Fruit fly (Drosophila melanogaster) whole organism, embryonic: ENCODE results near the gene Myo31DF.
A peak's percentile ranks its signal among the peaks of the same experiment; 100 is the strongest.

ENCODE experiments used
- ATbp ChIP-seq: fragments of 200-800 bp; sonication (Bioruptor generic); optimal IDR thresholded peaks from 2 replicates; lab custom pipeline; 2017; ENCODE audit warnings: missing biosample characterization, mild to moderate bottlenecking, missing genetic modification characterization, missing genetic modification reagents
- Blimp-1 ChIP-seq: fragments of 200-800 bp; sonication (Bioruptor generic); optimal IDR thresholded peaks from 3 replicates; lab custom pipeline; 2018; ENCODE audit warnings: missing biosample characterization, missing genetic modification characterization, mild to moderate bottlenecking, moderate library complexity, missing genetic modification reagents
- CG10543 ChIP-seq: fragments of 200-800 bp; sonication (Bioruptor generic); optimal IDR thresholded peaks from 3 replicates; lab custom pipeline; 2017; ENCODE audit warnings: missing biosample characterization, mild to moderate bottlenecking, missing genetic modification characterization, moderate library complexity
- CG10959 ChIP-seq: fragments of 200-800 bp; sonication (Bioruptor generic); IDR thresholded peaks from 2 replicates; pipeline ENCODE4 v1.3.6; 2022; ENCODE audit warnings: missing biosample characterization, missing genetic modification characterization
- CG11504 ChIP-seq: fragments of 200-800 bp; sonication (Bioruptor generic); optimal IDR thresholded peaks from 3 replicates; lab custom pipeline; 2019; ENCODE audit warnings: missing biosample characterization, mild to moderate bottlenecking, missing genetic modification characterization, moderate library complexity
- CG12942 ChIP-seq: fragments of 200-800 bp; sonication (Bioruptor generic); optimal IDR thresholded peaks from 3 replicates; lab custom pipeline; 2016; ENCODE audit warnings: missing biosample characterization, missing genetic modification characterization
- CG1529 ChIP-seq: fragments of 200-800 bp; sonication (Bioruptor generic); optimal IDR thresholded peaks from 3 replicates; lab custom pipeline; 2018; ENCODE audit warnings: missing biosample characterization, missing genetic modification characterization
- CG1603 ChIP-seq: fragments of 200-800 bp; sonication (Bioruptor generic); optimal IDR thresholded peaks from 2 replicates; lab custom pipeline; 2019; ENCODE audit warnings: missing biosample characterization, mild to moderate bottlenecking, missing genetic modification characterization, moderate library complexity
- CG17186 ChIP-seq: fragments of 200-800 bp; sonication (Bioruptor generic); optimal IDR thresholded peaks from 3 replicates; lab custom pipeline; 2017; ENCODE audit warnings: missing biosample characterization, missing genetic modification reagents, missing genetic modification characterization
- CG17829 ChIP-seq: fragments of 200-800 bp; optimal IDR thresholded peaks from 2 replicates; lab custom pipeline; 2019; ENCODE audit warnings: missing biosample characterization, mild to moderate bottlenecking, missing genetic modification characterization, moderate library complexity
- CG17912 ChIP-seq: fragments of 200-800 bp; sonication (Bioruptor generic); optimal IDR thresholded peaks from 2 replicates; lab custom pipeline; 2018; ENCODE audit warnings: missing biosample characterization, mild to moderate bottlenecking, missing genetic modification characterization
- CG18262 ChIP-seq: fragments of 200-800 bp; optimal IDR thresholded peaks from 3 replicates; lab custom pipeline; 2019; ENCODE audit warnings: missing biosample characterization, mild to moderate bottlenecking, missing genetic modification characterization, moderate library complexity
- CG2199 ChIP-seq: fragments of 200-800 bp; sonication (Bioruptor generic); IDR thresholded peaks from 3 replicates; pipeline ENCODE4 v1.3.6; 2022; ENCODE audit warnings: missing biosample characterization, missing genetic modification characterization
- CG32772 ChIP-seq: fragments of 200-800 bp; sonication (Bioruptor generic); IDR thresholded peaks from 2 replicates; pipeline ENCODE4 v1.3.6; 2022; ENCODE audit warnings: missing biosample characterization, missing genetic modification characterization
- CG3726 ChIP-seq: fragments of 200-800 bp; sonication (Bioruptor generic); IDR thresholded peaks from 3 replicates; pipeline ENCODE4, ENCODE4 v1.3.6; 2022; ENCODE audit warnings: missing biosample characterization, missing genetic modification characterization
- CG4282 ChIP-seq: fragments of 200-800 bp; sonication (Bioruptor generic); optimal IDR thresholded peaks from 2 replicates; lab custom pipeline; 2016; ENCODE audit warnings: missing biosample characterization, missing genetic modification characterization
- CG6854 ChIP-seq: fragments of 200-800 bp; sonication (Bioruptor generic); optimal IDR thresholded peaks from 3 replicates; lab custom pipeline; 2017; ENCODE audit warnings: missing biosample characterization, mild to moderate bottlenecking, missing genetic modification characterization
- CG7271 ChIP-seq: fragments of 200-800 bp; sonication (Bioruptor generic); optimal IDR thresholded peaks from 2 replicates; lab custom pipeline; 2018; ENCODE audit warnings: missing biosample characterization, mild to moderate bottlenecking, missing genetic modification characterization, moderate library complexity
- Dbx ChIP-seq: fragments of 200-800 bp; sonication (Bioruptor generic); IDR thresholded peaks from 3 replicates; pipeline ENCODE4 v1.3.6; 2022; ENCODE audit warnings: missing biosample characterization, missing genetic modification characterization
- Fer1 ChIP-seq: fragments of 200-800 bp; sonication (Bioruptor generic); optimal IDR thresholded peaks from 2 replicates; lab custom pipeline; 2017; ENCODE audit warnings: missing biosample characterization, mild to moderate bottlenecking, missing genetic modification characterization
- HLH54F ChIP-seq: fragments of 200-800 bp; sonication (Bioruptor generic); optimal IDR thresholded peaks from 3 replicates; lab custom pipeline; 2016; ENCODE audit warnings: missing biosample characterization, missing genetic modification characterization
- HLHmδ ChIP-seq: fragments of 200-800 bp; sonication (Bioruptor generic); optimal IDR thresholded peaks from 2 replicates; lab custom pipeline; 2018; ENCODE audit warnings: missing biosample characterization, mild to moderate bottlenecking, missing genetic modification characterization, moderate library complexity
- Hmr ChIP-seq: fragments of 200-800 bp; sonication (Bioruptor generic); optimal IDR thresholded peaks from 3 replicates; lab custom pipeline; 2017; ENCODE audit warnings: mild to moderate bottlenecking, missing biosample characterization, missing genetic modification reagents, missing genetic modification characterization
- Lpt ChIP-seq: fragments of >200 bp; optimal IDR thresholded peaks from 2 replicates; lab custom pipeline; 2018; ENCODE audit warnings: missing biosample characterization, missing genetic modification characterization
- NfI ChIP-seq: fragments of 200-800 bp; sonication (Bioruptor generic); optimal IDR thresholded peaks from 3 replicates; lab custom pipeline; 2018; ENCODE audit warnings: missing biosample characterization, mild to moderate bottlenecking, missing genetic modification characterization, moderate library complexity
- Oaz ChIP-seq: fragments of 200-800 bp; sonication (Bioruptor generic); IDR thresholded peaks from 2 replicates; pipeline ENCODE4 v1.3.6; 2022; ENCODE audit warnings: missing biosample characterization, missing genetic modification characterization
- TFAM ChIP-seq: fragments of 200-800 bp; sonication (Bioruptor generic); optimal IDR thresholded peaks from 2 replicates; lab custom pipeline; 2017; ENCODE audit warnings: missing biosample characterization, missing genetic modification characterization, inconsistent platforms
- ac ChIP-seq: fragments of 200-800 bp; sonication (Bioruptor generic); optimal IDR thresholded peaks from 3 replicates; lab custom pipeline; 2017; ENCODE audit warnings: missing biosample characterization, mild to moderate bottlenecking, missing genetic modification characterization
- cato ChIP-seq: fragments of 200-800 bp; sonication (Bioruptor generic); optimal IDR thresholded peaks from 2 replicates; lab custom pipeline; 2016; ENCODE audit warnings: missing biosample characterization, missing genetic modification characterization, borderline replicate concordance
- ci ChIP-seq: fragments of 200-800 bp; sonication (Bioruptor generic); IDR thresholded peaks from 3 replicates; pipeline ENCODE4 v1.3.6; 2022; ENCODE audit warnings: missing biosample characterization, missing genetic modification characterization
- dysf ChIP-seq: fragments of 200-800 bp; sonication (Bioruptor generic); IDR thresholded peaks from 3 replicates; pipeline ENCODE4 v1.3.6; 2022; ENCODE audit warnings: missing biosample characterization, missing genetic modification characterization
- ewg ChIP-seq: fragments of 200-800 bp; sonication (Bioruptor generic); optimal IDR thresholded peaks from 3 replicates; lab custom pipeline; 2017; ENCODE audit warnings: mild to moderate bottlenecking, missing biosample characterization, missing genetic modification reagents, missing genetic modification characterization
- fru ChIP-seq: fragments of >200 bp; optimal IDR thresholded peaks from 2 replicates; lab custom pipeline; 2017
- gce ChIP-seq: fragments of 200-800 bp; sonication (Bioruptor generic); IDR thresholded peaks from 3 replicates; pipeline ENCODE4 v1.3.6; 2022; ENCODE audit warnings: missing biosample characterization, missing genetic modification characterization
- gfzf ChIP-seq: fragments of 200-800 bp; sonication (Bioruptor generic); optimal IDR thresholded peaks from 2 replicates; lab custom pipeline; 2016; ENCODE audit warnings: missing biosample characterization, mild to moderate bottlenecking, missing genetic modification characterization, moderate library complexity
- grn ChIP-seq: fragments of 200-800 bp; sonication (Bioruptor generic); optimal IDR thresholded peaks from 3 replicates; lab custom pipeline; 2017; ENCODE audit warnings: missing biosample characterization, missing genetic modification characterization
- gt ChIP-seq: fragments of 200-800 bp; sonication (Bioruptor generic); IDR thresholded peaks from 2 replicates; pipeline ENCODE4 v1.3.6; 2022; ENCODE audit warnings: missing biosample characterization, missing genetic modification characterization
- ham ChIP-seq: fragments of 200-800 bp; sonication (Bioruptor generic); IDR thresholded peaks from 2 replicates; pipeline ENCODE4 v1.3.6; 2022; ENCODE audit warnings: missing biosample characterization, missing genetic modification characterization
- hb ChIP-seq: fragments of 200-800 bp; sonication (Bioruptor generic); IDR thresholded peaks from 3 replicates; pipeline ENCODE4 v1.3.6; 2022; ENCODE audit warnings: missing biosample characterization, missing genetic modification characterization; ENCODE audit not compliant: partially characterized antibody
- her ChIP-seq: fragments of 200-800 bp; sonication (Bioruptor generic); optimal IDR thresholded peaks from 2 replicates; lab custom pipeline; 2016; ENCODE audit warnings: missing biosample characterization, missing genetic modification characterization
- jigr1 ChIP-seq: fragments of 200-800 bp; sonication (Bioruptor generic); IDR thresholded peaks from 3 replicates; pipeline ENCODE4 v1.3.6; 2022; ENCODE audit warnings: missing biosample characterization, missing genetic modification characterization
- klu ChIP-seq: fragments of 200-800 bp; sonication (Bioruptor generic); IDR thresholded peaks from 2 replicates; pipeline ENCODE4 v1.3.6; 2022; ENCODE audit warnings: missing biosample characterization, missing genetic modification characterization
- mld ChIP-seq: fragments of 200-800 bp; sonication (Bioruptor generic); IDR thresholded peaks from 3 replicates; pipeline ENCODE4 v1.3.6; 2022; ENCODE audit warnings: missing biosample characterization, missing genetic modification characterization; ENCODE audit not compliant: partially characterized antibody
- nom ChIP-seq: fragments of 200-800 bp; sonication (Bioruptor generic); optimal IDR thresholded peaks from 2 replicates; lab custom pipeline; 2017; ENCODE audit warnings: missing biosample characterization, missing genetic modification characterization, mild to moderate bottlenecking, moderate library complexity, missing genetic modification reagents
- peb ChIP-seq: fragments of 200-800 bp; sonication (Bioruptor generic); IDR thresholded peaks from 2 replicates; pipeline ENCODE4 v1.3.6; 2022; ENCODE audit warnings: missing biosample characterization, missing genetic modification characterization
- sd ChIP-seq: fragments of 200-800 bp; sonication (Bioruptor generic); optimal IDR thresholded peaks from 3 replicates; lab custom pipeline; 2018; ENCODE audit warnings: missing biosample characterization, mild to moderate bottlenecking, missing genetic modification characterization, moderate library complexity
- sens-2 ChIP-seq: fragments of 200-800 bp; sonication (Bioruptor generic); IDR thresholded peaks from 2 replicates; pipeline ENCODE4 v1.3.6; 2022; ENCODE audit warnings: missing biosample characterization, missing genetic modification characterization
- sim ChIP-seq: fragments of 200-800 bp; sonication (Bioruptor generic); IDR thresholded peaks from 2 replicates; pipeline ENCODE4 v1.3.6; 2022; ENCODE audit warnings: missing biosample characterization, missing genetic modification characterization
- sna ChIP-seq: fragments of 200-800 bp; sonication (Bioruptor generic); IDR thresholded peaks from 2 replicates; pipeline ENCODE4 v1.3.6; 2022; ENCODE audit warnings: missing biosample characterization, missing genetic modification characterization; ENCODE audit not compliant: partially characterized antibody
- sug ChIP-seq: fragments of 200-800 bp; optimal IDR thresholded peaks from 2 replicates; lab custom pipeline; 2019; ENCODE audit warnings: missing biosample characterization, mild to moderate bottlenecking, missing genetic modification characterization, moderate library complexity
- toy ChIP-seq: fragments of 200-800 bp; sonication (Bioruptor generic); IDR thresholded peaks from 2 replicates; pipeline ENCODE4 v1.3.6; 2022; ENCODE audit warnings: missing biosample characterization, missing genetic modification characterization
- twi ChIP-seq: fragments of 200-800 bp; optimal IDR thresholded peaks from 2 replicates; lab custom pipeline; 2019; ENCODE audit warnings: missing biosample characterization, mild to moderate bottlenecking, missing genetic modification characterization, moderate library complexity
- usp ChIP-seq: fragments of >200 bp; optimal IDR thresholded peaks from 2 replicates; lab custom pipeline; 2017; ENCODE audit warnings: missing biosample characterization, missing genetic modification characterization

Myo31DF gene

DNA sequence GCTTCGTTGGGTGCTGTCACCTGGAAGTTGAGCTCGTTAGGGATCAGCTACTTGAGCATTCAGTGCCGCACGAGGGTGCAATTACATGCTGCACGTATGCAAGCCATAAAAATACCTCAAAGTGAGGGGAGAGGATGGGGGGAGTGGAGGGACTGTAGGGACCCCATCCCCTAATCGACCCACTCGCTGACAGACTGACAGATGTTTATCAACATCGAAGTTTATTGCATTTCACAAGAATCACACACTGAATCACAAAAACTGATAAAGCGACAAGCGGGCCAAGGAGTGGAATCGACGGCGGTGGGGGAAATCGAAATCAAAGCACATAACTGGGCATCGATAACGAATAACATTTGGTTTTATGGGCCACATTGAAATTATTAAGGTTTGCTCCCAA is 48.1 kb upstream of the Myo31DF start (continued):
- TF ChIP-seq ATbp (GFP tag; lab: Kevin White, UChicago): no peak
- TF ChIP-seq hb (GFP tag; lab: Robert Waterston, UW): no peak
- TF ChIP-seq CG4282 (GFP tag; lab: Kevin White, UChicago): no peak
- TF ChIP-seq CG10959 (GFP tag; lab: Robert Waterston, UW): no peak
- no peak for TF ChIP-seq NfI
- TF ChIP-seq gce (GFP tag; lab: Robert Waterston, UW): no peak
- TF ChIP-seq Lpt: no peak
- TF ChIP-seq gfzf: no peak
- no peak for TF ChIP-seq mld (GFP tag; lab: Robert Waterston, UW)
- TF ChIP-seq sim (GFP tag; lab: Robert Waterston, UW): no peak
- 0 out of 3 replicates have a peak, but pooled peaks have one; percentile 36 for TF ChIP-seq ci (GFP tag; lab: Robert Waterston, UW)
- no peak for TF ChIP-seq Blimp-1 (GFP tag; lab: Kevin White, UChicago)
- TF ChIP-seq Dbx (GFP tag; lab: Robert Waterston, UW): no peak
- TF ChIP-seq ac (GFP tag; lab: Kevin White, UChicago): no peak
- TF ChIP-seq Hmr (GFP tag; lab: Kevin White, UChicago): no peak
- TF ChIP-seq usp (GFP tag; lab: Kevin White, UChicago): no peak
- TF ChIP-seq CG1529 (GFP tag; lab: Kevin White, UChicago): no peak
- no peak for TF ChIP-seq HLH54F (GFP tag; lab: Kevin White, UChicago)
- peak; percentile 96 for TF ChIP-seq CG2199 (GFP tag; lab: Robert Waterston, UW)
- no peak for TF ChIP-seq jigr1 (GFP tag; lab: Robert Waterston, UW)
- TF ChIP-seq CG6854: no peak
- no peak for TF ChIP-seq peb (GFP tag; lab: Robert Waterston, UW)
- TF ChIP-seq CG11504 (tag; lab: Kevin White, UChicago): no peak
- TF ChIP-seq CG3726: no peak
- no peak for TF ChIP-seq klu (GFP tag; lab: Robert Waterston, UW)
- TF ChIP-seq ham: no peak
- TF ChIP-seq CG1603 (tag; lab: Kevin White, UChicago): no peak
- TF ChIP-seq toy (GFP tag; lab: Robert Waterston, UW): no peak
- TF ChIP-seq CG18262 (tag; lab: Kevin White, UChicago): no peak
- no peak for TF ChIP-seq cato (GFP tag; lab: Kevin White, UChicago)
- TF ChIP-seq dysf (GFP tag; lab: Robert Waterston, UW): no peak
- TF ChIP-seq CG17186 (GFP tag; lab: Kevin White, UChicago): no peak
- no peak for TF ChIP-seq CG7271 (tag; lab: Kevin White, UChicago)
- no peak for TF ChIP-seq fru
- no peak for TF ChIP-seq TFAM
- TF ChIP-seq grn (GFP tag; lab: Kevin White, UChicago): peak; percentile 98
- no peak for TF ChIP-seq HLHmδ (GFP tag; lab: Kevin White, UChicago)
- peak; percentile 83 for TF ChIP-seq sens-2
- no peak for TF ChIP-seq CG32772 (GFP tag; lab: Robert Waterston, UW)
- TF ChIP-seq sna (GFP tag; lab: Robert Waterston, UW): no peak
- peak; percentile 81 for TF ChIP-seq twi (tag; lab: Kevin White, UChicago)
- no peak for TF ChIP-seq her (GFP tag; lab: Kevin White, UChicago)
- no peak for TF ChIP-seq CG17912
- TF ChIP-seq nom (GFP tag; lab: Kevin White, UChicago): no peak
- peak; percentile 47 for TF ChIP-seq sug (tag; lab: Kevin White, UChicago)
- peak; percentile 81 for TF ChIP-seq sd
- no peak for TF ChIP-seq gt (GFP tag; lab: Robert Waterston, UW)
- no peak for TF ChIP-seq CG10543 (GFP tag; lab: Kevin White, UChicago)
- no peak for TF ChIP-seq Oaz (GFP tag; lab: Robert Waterston, UW)
- TF ChIP-seq CG12942: no peak
- TF ChIP-seq CG17829 (tag; lab: Kevin White, UChicago): no peak
- TF ChIP-seq Fer1: no peak
- no peak for TF ChIP-seq ewg (GFP tag; lab: Kevin White, UChicago)
